Worm (Caenorhabditis elegans) whole organism, L1 larva: Measurements from ENCODE around the gene sri-9.

Experiments
- C04F5.9 ChIP-seq: sonication (generic microtip); optimal IDR thresholded peaks from 2 replicates; lab custom pipeline; 2016; ENCODE audit warnings: missing genetic modification characterization, missing compliant biosample characterization
- C16A3.4 ChIP-seq: fragments of 150-350 bp; optimal IDR thresholded peaks from 2 replicates; lab custom pipeline; 2014; ENCODE audit warnings: missing biosample characterization, missing genetic modification characterization
- F16B12.6 ChIP-seq: fragments of 150-350 bp; optimal IDR thresholded peaks from 2 replicates; lab custom pipeline; 2014; ENCODE audit warnings: missing biosample characterization, missing genetic modification characterization
- Y116A8C.19 ChIP-seq: sonication (generic microtip); optimal IDR thresholded peaks from 2 replicates; lab custom pipeline; 2016; ENCODE audit warnings: missing compliant biosample characterization, missing genetic modification characterization, borderline replicate concordance
- ama-1 ChIP-seq: fragments of 150-350 bp; optimal IDR thresholded peaks from 2 replicates; lab custom pipeline; 2014
- ceh-63 ChIP-seq: fragments of 200-800 bp; sonication (Bioruptor generic); optimal IDR thresholded peaks from 2 replicates; lab custom pipeline; 2018; ENCODE audit warnings: mild to moderate bottlenecking, missing genetic modification characterization, missing compliant biosample characterization
- ceh-8 ChIP-seq: fragments of 200-800 bp; sonication (Bioruptor generic); optimal IDR thresholded peaks from 2 replicates; lab custom pipeline; 2018; ENCODE audit warnings: mild to moderate bottlenecking, missing genetic modification characterization, moderate library complexity, missing compliant biosample characterization
- ceh-82 ChIP-seq, 3 experiments: fragments of 150-350 bp in 1 of 3; sonication (generic microtip) in 2 of 3; optimal IDR thresholded peaks; 2 replicates each; lab custom pipeline; 2014 to 2017; ENCODE audit warnings: missing biosample characterization in 3 of 3, missing genetic modification characterization in 3 of 3
- ceh-88 ChIP-seq: fragments of 200-800 bp; sonication (Bioruptor generic); IDR thresholded peaks from 2 replicates; pipeline ENCODE4 v1.3.6; 2022; ENCODE audit warnings: missing genetic modification characterization, missing compliant biosample characterization
- ceh-90 ChIP-seq: sonication (generic microtip); optimal IDR thresholded peaks from 2 replicates; lab custom pipeline; 2016; ENCODE audit warnings: missing genetic modification characterization, missing compliant biosample characterization
- dpl-1 ChIP-seq, 3 experiments: fragments of 150-350 bp in 2 of 3; sonication (generic microtip) in 1 of 3; optimal IDR thresholded peaks; 2 replicates each; lab custom pipeline; 2014 to 2017; ENCODE audit warnings: missing biosample characterization in 3 of 3, missing genetic modification characterization in 3 of 3, missing genetic modification reagents in 3 of 3
- dsc-1 ChIP-seq: sonication (generic microtip); optimal IDR thresholded peaks from 2 replicates; lab custom pipeline; 2016; ENCODE audit warnings: mild to moderate bottlenecking, missing genetic modification characterization, missing compliant biosample characterization
- egl-27 ChIP-seq, 2 experiments: fragments of 150-350 bp in 1 of 2; sonication (generic microtip); optimal IDR thresholded peaks; 3 replicates each; lab custom pipeline; 2017 to 2018; ENCODE audit warnings: missing biosample characterization in 2 of 2, missing genetic modification characterization in 2 of 2, missing genetic modification reagents in 2 of 2
- elt-3 ChIP-seq, 6 experiments: fragments of 150-350 bp in 1 of 6; sonication (generic microtip); optimal IDR thresholded peaks; 2 replicates each; lab custom pipeline; 2017 to 2018; ENCODE audit warnings: missing biosample characterization in 6 of 6, missing genetic modification characterization in 6 of 6, inconsistent platforms in 1 of 6
- ets-5 ChIP-seq: fragments of 200-800 bp; sonication (Bioruptor generic); IDR thresholded peaks from 2 replicates; pipeline ENCODE4 v1.3.6; 2022; ENCODE audit warnings: missing genetic modification characterization, missing compliant biosample characterization
- fkh-10 ChIP-seq: sonication (generic microtip); optimal IDR thresholded peaks from 2 replicates; lab custom pipeline; 2017; ENCODE audit warnings: missing biosample characterization, missing genetic modification reagents, missing genetic modification characterization
- fkh-4 ChIP-seq: sonication (generic microtip); optimal IDR thresholded peaks from 2 replicates; lab custom pipeline; 2016; ENCODE audit warnings: missing compliant biosample characterization, missing genetic modification characterization, borderline replicate concordance
- hlh-17 ChIP-seq: fragments of 200-800 bp; sonication (Bioruptor generic); optimal IDR thresholded peaks from 2 replicates; lab custom pipeline; 2018; ENCODE audit warnings: missing genetic modification characterization, mild to moderate bottlenecking, missing compliant biosample characterization, moderate library complexity, borderline replicate concordance
- hpl-2 ChIP-seq: fragments of 150-350 bp; optimal IDR thresholded peaks from 2 replicates; lab custom pipeline; 2014; ENCODE audit warnings: missing biosample characterization, missing genetic modification reagents, missing genetic modification characterization
- irx-1 ChIP-seq: sonication (generic microtip); optimal IDR thresholded peaks from 2 replicates; lab custom pipeline; 2016; ENCODE audit warnings: missing genetic modification characterization, missing compliant biosample characterization
- isw-1 ChIP-seq: fragments of 200-800 bp; sonication (Bioruptor generic); IDR thresholded peaks from 2 replicates; pipeline ENCODE4 v1.3.6; 2022; ENCODE audit warnings: missing genetic modification characterization, missing compliant biosample characterization
- lin-15B ChIP-seq: fragments of 150-350 bp; sonication (generic microtip); optimal IDR thresholded peaks from 3 replicates; lab custom pipeline; 2014; ENCODE audit warnings: missing biosample characterization, missing genetic modification characterization
- lin-35 ChIP-seq, 2 experiments: fragments of 150-350 bp; optimal IDR thresholded peaks; 2 replicates each; lab custom pipeline; 2014; ENCODE audit warnings: missing biosample characterization in 2 of 2, missing genetic modification characterization in 2 of 2, missing genetic modification reagents in 2 of 2
- lin-39 ChIP-seq: fragments of 150-350 bp; optimal IDR thresholded peaks from 2 replicates; lab custom pipeline; 2014; ENCODE audit warnings: missing biosample characterization, missing genetic modification reagents, missing genetic modification characterization
- lir-3 ChIP-seq: sonication (generic microtip); optimal IDR thresholded peaks from 2 replicates; lab custom pipeline; 2016; ENCODE audit warnings: mild to moderate bottlenecking, missing genetic modification characterization, moderate library complexity, missing compliant biosample characterization; ENCODE audit not compliant: poor library complexity
- lsy-2 ChIP-seq, 2 experiments: fragments of 150-350 bp; optimal IDR thresholded peaks; 2 replicates each; lab custom pipeline; 2014; ENCODE audit warnings: missing biosample characterization in 2 of 2, missing genetic modification characterization in 2 of 2
- mdl-1 ChIP-seq, 2 experiments: fragments of 150-350 bp; optimal IDR thresholded peaks; 2 replicates each; lab custom pipeline; 2014 to 2017; ENCODE audit warnings: missing biosample characterization in 2 of 2, missing genetic modification characterization in 2 of 2, inconsistent platforms in 1 of 2
- mep-1 ChIP-seq: fragments of 150-350 bp; optimal IDR thresholded peaks from 2 replicates; lab custom pipeline; 2014; ENCODE audit warnings: missing biosample characterization, missing genetic modification characterization
- nhr-12 ChIP-seq: sonication (generic microtip); optimal IDR thresholded peaks from 2 replicates; lab custom pipeline; 2017; ENCODE audit warnings: missing biosample characterization, missing genetic modification characterization
- nhr-19 ChIP-seq: fragments of 200-800 bp; sonication (Bioruptor generic); conservative IDR thresholded peaks from 2 replicates; pipeline ENCODE4 v1.3.6; 2022; ENCODE audit warnings: missing genetic modification characterization, missing compliant biosample characterization
- nhr-20 ChIP-seq: sonication (generic microtip); optimal IDR thresholded peaks from 2 replicates; lab custom pipeline; 2016; ENCODE audit warnings: mild to moderate bottlenecking, missing genetic modification characterization, missing compliant biosample characterization
- nhr-237 ChIP-seq: fragments of 150-350 bp; optimal IDR thresholded peaks from 2 replicates; lab custom pipeline; 2014; ENCODE audit warnings: missing biosample characterization, missing genetic modification characterization
- nhr-47 ChIP-seq: sonication (generic microtip); optimal IDR thresholded peaks from 2 replicates; lab custom pipeline; 2016; ENCODE audit warnings: mild to moderate bottlenecking, missing genetic modification characterization, moderate library complexity, missing compliant biosample characterization
- nhr-71 ChIP-seq: sonication (generic microtip); optimal IDR thresholded peaks from 2 replicates; lab custom pipeline; 2016; ENCODE audit warnings: mild to moderate bottlenecking, missing genetic modification characterization, moderate library complexity, missing compliant biosample characterization
- nhr-77 ChIP-seq: fragments of 150-350 bp; optimal IDR thresholded peaks from 2 replicates; lab custom pipeline; 2014; ENCODE audit warnings: missing biosample characterization, missing genetic modification characterization
- nhr-85 ChIP-seq: sonication (generic microtip); peaks from one replicate; lab custom pipeline; 2016; ENCODE audit warnings: missing genetic modification characterization, inconsistent platforms, missing compliant biosample characterization
- nhr-90 ChIP-seq: sonication (generic microtip); optimal IDR thresholded peaks from 2 replicates; lab custom pipeline; 2016; ENCODE audit warnings: mild to moderate bottlenecking, missing genetic modification characterization, missing compliant biosample characterization; ENCODE audit not compliant: poor library complexity
- pax-3 ChIP-seq: fragments of 200-800 bp; sonication (Bioruptor generic); optimal IDR thresholded peaks from 2 replicates; lab custom pipeline; 2018; ENCODE audit warnings: mild to moderate bottlenecking, missing genetic modification characterization, moderate library complexity, missing compliant biosample characterization
- rnt-1 ChIP-seq: sonication (generic microtip); optimal IDR thresholded peaks from 2 replicates; lab custom pipeline; 2016; ENCODE audit warnings: mild to moderate bottlenecking, missing genetic modification characterization, moderate library complexity, missing compliant biosample characterization
- skn-1 ChIP-seq: fragments of 150-350 bp; optimal IDR thresholded peaks from 2 replicates; lab custom pipeline; 2014; ENCODE audit warnings: missing biosample characterization, missing genetic modification characterization
- snu-23 ChIP-seq: sonication (generic microtip); optimal IDR thresholded peaks from 2 replicates; lab custom pipeline; 2016; ENCODE audit warnings: missing genetic modification characterization, missing compliant biosample characterization
- sox-4 ChIP-seq: sonication (generic microtip); optimal IDR thresholded peaks from 2 replicates; lab custom pipeline; 2016; ENCODE audit warnings: missing genetic modification characterization, missing compliant biosample characterization
- sptf-1 ChIP-seq: fragments of 150-350 bp; optimal IDR thresholded peaks from 2 replicates; lab custom pipeline; 2014; ENCODE audit warnings: missing biosample characterization, missing genetic modification characterization
- swsn-7 ChIP-seq: sonication (generic microtip); optimal IDR thresholded peaks from 2 replicates; lab custom pipeline; 2016; ENCODE audit warnings: missing genetic modification characterization, missing compliant biosample characterization
- tlp-1 ChIP-seq: fragments of 150-350 bp; optimal IDR thresholded peaks from 2 replicates; lab custom pipeline; 2014; ENCODE audit warnings: missing biosample characterization, missing genetic modification characterization
- unc-130 ChIP-seq: fragments of 150-350 bp; optimal IDR thresholded peaks from 2 replicates; lab custom pipeline; 2017; ENCODE audit warnings: missing biosample characterization, missing genetic modification characterization, inconsistent platforms
- unc-30 ChIP-seq: sonication (generic microtip); optimal IDR thresholded peaks from 2 replicates; lab custom pipeline; 2017; ENCODE audit warnings: missing biosample characterization, missing genetic modification characterization
- unc-98 ChIP-seq: fragments of 200-800 bp; sonication (Bioruptor generic); IDR thresholded peaks from 2 replicates; pipeline ENCODE4 v1.3.6; 2022; ENCODE audit warnings: missing genetic modification characterization, missing compliant biosample characterization
- vab-15 ChIP-seq: sonication (generic microtip); optimal IDR thresholded peaks from 2 replicates; lab custom pipeline; 2017; ENCODE audit warnings: missing genotype, mild to moderate bottlenecking, missing genetic modification characterization, missing compliant biosample characterization
- xbp-1 ChIP-seq: sonication (generic microtip); optimal IDR thresholded peaks from 2 replicates; lab custom pipeline; 2016; ENCODE audit warnings: missing genetic modification characterization, missing compliant biosample characterization
- zag-1 ChIP-seq: fragments of 150-350 bp; optimal IDR thresholded peaks from 2 replicates; lab custom pipeline; 2014; ENCODE audit warnings: missing biosample characterization, missing genetic modification characterization
- zip-4 ChIP-seq: fragments of 200-800 bp; sonication (Bioruptor generic); optimal IDR thresholded peaks from 2 replicates; lab custom pipeline; 2018; ENCODE audit warnings: mild to moderate bottlenecking, missing genetic modification characterization, moderate library complexity, missing compliant biosample characterization
- ztf-11 ChIP-seq, 2 experiments: sonication (generic microtip); optimal IDR thresholded peaks; 2 replicates each; lab custom pipeline; 2016 to 2017; ENCODE audit warnings: missing genetic modification characterization in 2 of 2, missing biosample characterization in 1 of 2, missing compliant biosample characterization in 1 of 2

Gene sri-9

ce11 chrV:16965655-16966054, 35.6 kb upstream of the sri-9 start, which contains the start of gene efl-1 (continued):
- TF ChIP-seq ama-1 (lab: Kevin White, UChicago): no peak
- peak; percentile 89 for TF ChIP-seq ceh-8 (GFP tag; lab: Kevin White, UChicago)
- TF ChIP-seq mdl-1 (tag; optimal IDR thresholded peaks at IDR 0.05; lab: Kevin White, UChicago): peak in 1 of 2 experiments; percentile 78
- peak; percentile 98 for TF ChIP-seq xbp-1 (tag; lab: Kevin White, UChicago)
- TF ChIP-seq lin-39 (tag; lab: Kevin White, UChicago): peak; percentile 82
- no peak for TF ChIP-seq egl-27 (tag; optimal IDR thresholded peaks at IDR 0.05; lab: Kevin White, UChicago)
- peak; percentile 96 for TF ChIP-seq dsc-1 (tag; lab: Kevin White, UChicago)
- TF ChIP-seq nhr-90 (tag; lab: Kevin White, UChicago): peak; percentile 95
- TF ChIP-seq tlp-1 (tag; lab: Kevin White, UChicago): no peak
- TF ChIP-seq unc-98 (GFP tag; lab: Robert Waterston, UW): peak; percentile 77
- TF ChIP-seq C16A3.4 (tag; lab: Kevin White, UChicago): peak; percentile 85
- peak; percentile 94 for TF ChIP-seq mep-1 (tag; lab: Kevin White, UChicago)
- peak; percentile 91 for TF ChIP-seq irx-1 (tag; lab: Kevin White, UChicago)
- TF ChIP-seq nhr-20 (tag; lab: Kevin White, UChicago): peak; percentile 96
- TF ChIP-seq unc-130: peak; percentile 79
- TF ChIP-seq nhr-71 (tag; lab: Kevin White, UChicago): peak; percentile 97
- peak; percentile 80 to 96 (median 94) for TF ChIP-seq ceh-82 (tag; optimal IDR thresholded peaks at IDR 0.05; lab: Kevin White, UChicago)
- peak; percentile 82 for TF ChIP-seq sox-4 (tag; lab: Kevin White, UChicago)
- TF ChIP-seq nhr-237 (tag; lab: Kevin White, UChicago): peak; percentile 88
- TF ChIP-seq zag-1 (tag; lab: Kevin White, UChicago): peak; percentile 8
- peak; percentile 97 for TF ChIP-seq nhr-47 (tag; lab: Kevin White, UChicago)
- TF ChIP-seq F16B12.6: peak; percentile 59
- no peak for TF ChIP-seq hlh-17 (GFP tag; lab: Kevin White, UChicago)
- TF ChIP-seq nhr-19: peak; percentile 94
- no peak for TF ChIP-seq sptf-1 (tag; lab: Kevin White, UChicago)
- peak; percentile 100 for TF ChIP-seq lin-35 (GFP tag; optimal IDR thresholded peaks at IDR 0.05; lab: Kevin White, UChicago)
- TF ChIP-seq swsn-7 (tag; lab: Kevin White, UChicago): peak; percentile 96
- TF ChIP-seq nhr-85 (tag; lab: Kevin White, UChicago): peak; percentile 95
- TF ChIP-seq dpl-1 (GFP tag; optimal IDR thresholded peaks at IDR 0.05; lab: Kevin White, UChicago): peak; percentile 100
- peak in 2 of 6 experiments; percentile 76 to 93 for TF ChIP-seq elt-3 (tag; optimal IDR thresholded peaks at IDR 0.05; lab: Kevin White, UChicago)
- peak; percentile 52 for TF ChIP-seq C04F5.9 (tag; lab: Kevin White, UChicago)
- TF ChIP-seq ceh-88 (GFP tag; lab: Robert Waterston, UW): peak; percentile 75
- peak; percentile 68 for TF ChIP-seq fkh-4
- peak; percentile 90 for TF ChIP-seq isw-1
- peak; percentile 51 for TF ChIP-seq vab-15 (tag; lab: Kevin White, UChicago)
- no peak for TF ChIP-seq hpl-2 (GFP tag; lab: Kevin White, UChicago)
- peak; percentile 87 for TF ChIP-seq pax-3 (tag; lab: Kevin White, UChicago)
- no peak for TF ChIP-seq ceh-63
- peak; percentile 94 for TF ChIP-seq skn-1 (tag; lab: Kevin White, UChicago)
- no peak for TF ChIP-seq ets-5 (GFP tag; lab: Robert Waterston, UW)
- TF ChIP-seq ztf-11 (tag; optimal IDR thresholded peaks at IDR 0.05; lab: Kevin White, UChicago): peak in 1 of 2 experiments; percentile 68
- peak; percentile 58 for TF ChIP-seq ceh-90
- no peak for TF ChIP-seq Y116A8C.19
- TF ChIP-seq zip-4 (GFP tag; lab: Kevin White, UChicago): peak; percentile 88
- no peak for TF ChIP-seq unc-30 (tag; lab: Kevin White, UChicago)
- TF ChIP-seq rnt-1: peak; percentile 97
- peak; percentile 93 to 95 for TF ChIP-seq lsy-2 (tag; optimal IDR thresholded peaks at IDR 0.05; lab: Kevin White, UChicago)
- peak; percentile 92 for TF ChIP-seq nhr-77
- TF ChIP-seq fkh-10 (GFP tag; lab: Kevin White, UChicago): peak; percentile 86
- TF ChIP-seq lir-3: no peak
- TF ChIP-seq nhr-12 (tag; lab: Kevin White, UChicago): no peak
- TF ChIP-seq lin-15B (tag; lab: Kevin White, UChicago): peak; percentile 89
- TF ChIP-seq snu-23: peak; percentile 97
